Fruit fly (Drosophila melanogaster): ENCODE measurements around the gene CG10038.

CG10038 gene

dm6 chr3R:12369793-12370642, 19.6 kb upstream of the CG10038 start:
- TF ChIP-seq ey (GFP tag; optimal IDR thresholded peaks at IDR 0.05), result no peak
- peak; percentile 27 for TF ChIP-seq woc (GFP tag; optimal IDR thresholded peaks at IDR 0.05)
- TF ChIP-seq CG9705 (GFP tag; optimal IDR thresholded peaks at IDR 0.05), result peak; percentile 39
- TF ChIP-seq CrebA (GFP tag; optimal IDR thresholded peaks at IDR 0.05; ENCODE audit: borderline replicate concordance), result peak; percentile 1
- TF ChIP-seq CG32264 (GFP tag; optimal IDR thresholded peaks at IDR 0.05), result peak; percentile 25
- no peak for TF ChIP-seq foxo (GFP tag; optimal IDR thresholded peaks at IDR 0.05)
- TF ChIP-seq Vsx2 (GFP tag; optimal IDR thresholded peaks at IDR 0.05; ENCODE audit: partially characterized antibody), result no peak
- TF ChIP-seq fru (GFP tag; optimal IDR thresholded peaks at IDR 0.05), result peak; percentile 6

- TF ChIP-seq br (GFP tag; optimal IDR thresholded peaks at IDR 0.05), result peak; percentile 66
- peak; percentile 51 for TF ChIP-seq psq (GFP tag; optimal IDR thresholded peaks at IDR 0.05)
- peak; percentile 81 for TF ChIP-seq Dif (GFP tag; optimal IDR thresholded peaks at IDR 0.05; ENCODE audit: partially characterized antibody)
- TF ChIP-seq dmrt93B (GFP tag; optimal IDR thresholded peaks at IDR 0.05), result peak; percentile 68
- TF ChIP-seq Sp1 (GFP tag; optimal IDR thresholded peaks at IDR 0.05), result peak; percentile 32
- TF ChIP-seq Abd-B (GFP tag; optimal IDR thresholded peaks at IDR 0.05), result no peak
- peak; percentile 33 for TF ChIP-seq rgr (GFP tag; optimal IDR thresholded peaks at IDR 0.05)
- peak; percentile 3 to 20 for TF ChIP-seq dl (GFP tag; optimal IDR thresholded peaks at IDR 0.05; ENCODE audit: insufficient read depth in 1 of 2, partially characterized antibody in 2 of 2)
- no peak for TF ChIP-seq CG32264 (GFP tag; optimal IDR thresholded peaks at IDR 0.05)
- TF ChIP-seq Myc (optimal IDR thresholded peaks at IDR 0.05), result no peak
- TF ChIP-seq foxo (GFP tag; optimal IDR thresholded peaks at IDR 0.05), result peak in 1 of 2 experiments; percentile 71
- TF ChIP-seq ey (GFP tag; optimal IDR thresholded peaks at IDR 0.05), result peak; percentile 77
- TF ChIP-seq Jra (GFP tag; optimal IDR thresholded peaks at IDR 0.05), result peak; percentile 61
- peak; percentile 37 for TF ChIP-seq Hnf4 (GFP tag; optimal IDR thresholded peaks at IDR 0.05)
- TF ChIP-seq Rel (GFP tag; optimal IDR thresholded peaks at IDR 0.05), result no peak
- peak; percentile 85 for TF ChIP-seq Rel (tag; optimal IDR thresholded peaks at IDR 0.05)
- TF ChIP-seq usp (GFP tag; optimal IDR thresholded peaks at IDR 0.05), result no peak
- TF ChIP-seq sage (GFP tag; optimal IDR thresholded peaks at IDR 0.05), result no peak
- TF ChIP-seq jim (GFP tag; optimal IDR thresholded peaks at IDR 0.05), result peak; percentile 83
- peak; percentile 81 for TF ChIP-seq fru (GFP tag; optimal IDR thresholded peaks at IDR 0.05)
- TF ChIP-seq HLH106 (tag; optimal IDR thresholded peaks at IDR 0.05), result peak; percentile 65
- TF ChIP-seq Hr78 (GFP tag; optimal IDR thresholded peaks at IDR 0.05), result no peak
- TF ChIP-seq brk (GFP tag; optimal IDR thresholded peaks at IDR 0.05), result no peak
- peak; percentile 65 for TF ChIP-seq OdsH (GFP tag; optimal IDR thresholded peaks at IDR 0.05)
- peak; percentile 34 for TF ChIP-seq sv (GFP tag; optimal IDR thresholded peaks at IDR 0.05)
- no peak for TF ChIP-seq lola (GFP tag; optimal IDR thresholded peaks at IDR 0.05)
- TF ChIP-seq woc (GFP tag; optimal IDR thresholded peaks at IDR 0.05), result peak; percentile 82
- TF ChIP-seq tai (GFP tag; optimal IDR thresholded peaks at IDR 0.05), result no peak
- peak; percentile 47 for TF ChIP-seq Vsx2 (GFP tag; optimal IDR thresholded peaks at IDR 0.05; ENCODE audit: partially characterized antibody)
- TF ChIP-seq Mio (GFP tag; optimal IDR thresholded peaks at IDR 0.05), result no peak
- peak; percentile 78 for TF ChIP-seq h (GFP tag; optimal IDR thresholded peaks at IDR 0.05)
- TF ChIP-seq dsf (GFP tag; optimal IDR thresholded peaks at IDR 0.05; ENCODE audit: borderline replicate concordance), result no peak
- TF ChIP-seq Dfd (GFP tag; optimal IDR thresholded peaks at IDR 0.05), result no peak
- peak; percentile 55 for TF ChIP-seq Hr83 (GFP tag; optimal IDR thresholded peaks at IDR 0.05; ENCODE audit: poor library complexity, severe bottlenecking)
Observed at dm6 chr3R:12369135-12369792, 18.8 kb upstream of the CG10038 start, which contains the start of gene GstD1. Gene GstD1 (minus strand): TSS chr3R:12369268.

Data from whole organism, wandering third instar larva.